Worm (Caenorhabditis elegans): ENCODE data around the gene pup-2.

DNA sequence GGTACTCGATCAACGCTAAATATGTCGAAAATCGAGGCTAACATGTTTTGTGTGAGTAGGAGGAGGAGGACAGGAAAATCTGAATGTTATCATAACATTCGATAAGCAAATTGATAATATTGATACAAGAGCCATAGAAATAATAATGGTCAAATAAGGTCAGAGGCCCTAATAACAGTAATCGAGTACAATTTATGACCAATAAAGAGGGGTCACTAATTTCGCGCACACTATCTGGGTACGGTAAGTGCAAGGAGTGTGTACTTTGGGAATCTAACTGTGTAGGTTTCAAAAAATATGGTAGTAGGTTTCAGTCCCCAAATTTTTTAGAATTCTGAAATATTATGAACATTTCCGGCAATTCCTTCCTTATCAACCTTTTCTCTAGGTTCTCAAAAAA is 42.2 kb upstream of the pup-2 start:
- no peak for TF ChIP-seq him-1 (tag; optimal IDR thresholded peaks at IDR 0.05)
- TF ChIP-seq dao-5 (tag; optimal IDR thresholded peaks at IDR 0.05): no peak
- TF ChIP-seq W03F9.2 (tag; optimal IDR thresholded peaks at IDR 0.05): no peak
